Worm (Caenorhabditis elegans) whole organism, L1 larva: Measurements from ENCODE around the gene F19F10.1.

Experiments used
- C16A3.4 ChIP-seq: fragments of 150-350 bp; optimal IDR thresholded peaks from 2 replicates; lab custom pipeline; 2014; ENCODE audit warnings: missing biosample characterization, missing genetic modification characterization
- C34B4.2 ChIP-seq: sonication (generic microtip); optimal IDR thresholded peaks from 2 replicates; lab custom pipeline; 2017; ENCODE audit warnings: mild to moderate bottlenecking, missing genetic modification characterization, missing compliant biosample characterization
- F16B12.6 ChIP-seq: fragments of 150-350 bp; optimal IDR thresholded peaks from 2 replicates; lab custom pipeline; 2014; ENCODE audit warnings: missing biosample characterization, missing genetic modification characterization
- aha-1 ChIP-seq: fragments of 150-350 bp; optimal IDR thresholded peaks from 2 replicates; lab custom pipeline; 2014; ENCODE audit warnings: missing biosample characterization, missing genetic modification characterization
- blmp-1 ChIP-seq: fragments of 150-350 bp; optimal IDR thresholded peaks from 2 replicates; lab custom pipeline; 2014; ENCODE audit warnings: missing biosample characterization, missing genetic modification characterization
- ceh-63 ChIP-seq: fragments of 200-800 bp; sonication (Bioruptor generic); optimal IDR thresholded peaks from 2 replicates; lab custom pipeline; 2018; ENCODE audit warnings: mild to moderate bottlenecking, missing genetic modification characterization, missing compliant biosample characterization
- ceh-88 ChIP-seq: fragments of 200-800 bp; sonication (Bioruptor generic); IDR thresholded peaks from 2 replicates; pipeline ENCODE4 v1.3.6; 2022; ENCODE audit warnings: missing genetic modification characterization, missing compliant biosample characterization
- ceh-90 ChIP-seq: sonication (generic microtip); optimal IDR thresholded peaks from 2 replicates; lab custom pipeline; 2016; ENCODE audit warnings: missing genetic modification characterization, missing compliant biosample characterization
- dsc-1 ChIP-seq: sonication (generic microtip); optimal IDR thresholded peaks from 2 replicates; lab custom pipeline; 2016; ENCODE audit warnings: mild to moderate bottlenecking, missing genetic modification characterization, missing compliant biosample characterization
- efl-1 ChIP-seq, 4 experiments: fragments of 150-350 bp; optimal IDR thresholded peaks in 3 of 4; peaks in 1 of 4; 1 replicate in 1 of 4; 2 replicates in 3 of 4; lab custom pipeline; 2014; ENCODE audit warnings: missing biosample characterization in 2 of 4, missing genetic modification characterization in 2 of 4, missing genetic modification reagents in 2 of 4
- efl-3 ChIP-seq: fragments of 200-800 bp; sonication (Bioruptor generic); optimal IDR thresholded peaks from 2 replicates; lab custom pipeline; 2018; ENCODE audit warnings: mild to moderate bottlenecking, missing genetic modification characterization, missing compliant biosample characterization
- egl-13 ChIP-seq: sonication (generic microtip); optimal IDR thresholded peaks from 2 replicates; lab custom pipeline; 2016; ENCODE audit warnings: missing genotype, missing genetic modification reagents, missing genetic modification characterization, missing compliant biosample characterization
- egl-27 ChIP-seq, 2 experiments: fragments of 150-350 bp in 1 of 2; sonication (generic microtip); optimal IDR thresholded peaks; 3 replicates each; lab custom pipeline; 2017 to 2018; ENCODE audit warnings: missing biosample characterization in 2 of 2, missing genetic modification characterization in 2 of 2, missing genetic modification reagents in 2 of 2
- elt-3 ChIP-seq, 6 experiments: fragments of 150-350 bp in 1 of 6; sonication (generic microtip); optimal IDR thresholded peaks; 2 replicates each; lab custom pipeline; 2017 to 2018; ENCODE audit warnings: missing biosample characterization in 6 of 6, missing genetic modification characterization in 6 of 6, inconsistent platforms in 1 of 6
- ets-5 ChIP-seq: fragments of 200-800 bp; sonication (Bioruptor generic); IDR thresholded peaks from 2 replicates; pipeline ENCODE4 v1.3.6; 2022; ENCODE audit warnings: missing genetic modification characterization, missing compliant biosample characterization
- fkh-4 ChIP-seq: sonication (generic microtip); optimal IDR thresholded peaks from 2 replicates; lab custom pipeline; 2016; ENCODE audit warnings: missing compliant biosample characterization, missing genetic modification characterization, borderline replicate concordance
- fkh-8 ChIP-seq: sonication (generic microtip); optimal IDR thresholded peaks from 2 replicates; lab custom pipeline; 2016; ENCODE audit warnings: mild to moderate bottlenecking, missing genetic modification characterization, missing compliant biosample characterization
- fos-1 ChIP-seq: fragments of 150-350 bp; optimal IDR thresholded peaks from 2 replicates; lab custom pipeline; 2014; ENCODE audit warnings: missing biosample characterization, missing genetic modification characterization
- hlh-17 ChIP-seq: fragments of 200-800 bp; sonication (Bioruptor generic); optimal IDR thresholded peaks from 2 replicates; lab custom pipeline; 2018; ENCODE audit warnings: missing genetic modification characterization, mild to moderate bottlenecking, missing compliant biosample characterization, moderate library complexity, borderline replicate concordance
- hlh-4 ChIP-seq: sonication (generic microtip); optimal IDR thresholded peaks from 2 replicates; lab custom pipeline; 2016; ENCODE audit warnings: mild to moderate bottlenecking, missing genetic modification characterization, missing compliant biosample characterization
- hpl-2 ChIP-seq: fragments of 150-350 bp; optimal IDR thresholded peaks from 2 replicates; lab custom pipeline; 2014; ENCODE audit warnings: missing biosample characterization, missing genetic modification reagents, missing genetic modification characterization
- irx-1 ChIP-seq: sonication (generic microtip); optimal IDR thresholded peaks from 2 replicates; lab custom pipeline; 2016; ENCODE audit warnings: missing genetic modification characterization, missing compliant biosample characterization
- isw-1 ChIP-seq: fragments of 200-800 bp; sonication (Bioruptor generic); IDR thresholded peaks from 2 replicates; pipeline ENCODE4 v1.3.6; 2022; ENCODE audit warnings: missing genetic modification characterization, missing compliant biosample characterization
- jun-1 ChIP-seq: fragments of 150-350 bp; optimal IDR thresholded peaks from 2 replicates; lab custom pipeline; 2014; ENCODE audit warnings: missing biosample characterization, missing genetic modification reagents, missing genetic modification characterization
- lin-14 ChIP-seq: fragments of 200-800 bp; sonication (Bioruptor generic); optimal IDR thresholded peaks from 2 replicates; lab custom pipeline; 2018; ENCODE audit warnings: mild to moderate bottlenecking, missing genetic modification characterization, moderate library complexity, missing compliant biosample characterization
- lin-35 ChIP-seq, 2 experiments: fragments of 150-350 bp; optimal IDR thresholded peaks; 2 replicates each; lab custom pipeline; 2014; ENCODE audit warnings: missing biosample characterization in 2 of 2, missing genetic modification characterization in 2 of 2, missing genetic modification reagents in 2 of 2
- lin-39 ChIP-seq: fragments of 150-350 bp; optimal IDR thresholded peaks from 2 replicates; lab custom pipeline; 2014; ENCODE audit warnings: missing biosample characterization, missing genetic modification reagents, missing genetic modification characterization
- lir-3 ChIP-seq: sonication (generic microtip); optimal IDR thresholded peaks from 2 replicates; lab custom pipeline; 2016; ENCODE audit warnings: mild to moderate bottlenecking, missing genetic modification characterization, moderate library complexity, missing compliant biosample characterization; ENCODE audit not compliant: poor library complexity
- lsy-2 ChIP-seq, 2 experiments: fragments of 150-350 bp; optimal IDR thresholded peaks; 2 replicates each; lab custom pipeline; 2014; ENCODE audit warnings: missing biosample characterization in 2 of 2, missing genetic modification characterization in 2 of 2
- mef-2 ChIP-seq: fragments of 150-350 bp; optimal IDR thresholded peaks from 2 replicates; lab custom pipeline; 2014; ENCODE audit warnings: missing biosample characterization, missing genetic modification characterization
- mep-1 ChIP-seq: fragments of 150-350 bp; optimal IDR thresholded peaks from 2 replicates; lab custom pipeline; 2014; ENCODE audit warnings: missing biosample characterization, missing genetic modification characterization
- nhr-12 ChIP-seq: sonication (generic microtip); optimal IDR thresholded peaks from 2 replicates; lab custom pipeline; 2017; ENCODE audit warnings: missing biosample characterization, missing genetic modification characterization
- nhr-19 ChIP-seq: fragments of 200-800 bp; sonication (Bioruptor generic); conservative IDR thresholded peaks from 2 replicates; pipeline ENCODE4 v1.3.6; 2022; ENCODE audit warnings: missing genetic modification characterization, missing compliant biosample characterization
- nhr-237 ChIP-seq: fragments of 150-350 bp; optimal IDR thresholded peaks from 2 replicates; lab custom pipeline; 2014; ENCODE audit warnings: missing biosample characterization, missing genetic modification characterization
- nhr-28 ChIP-seq: fragments of 150-350 bp; optimal IDR thresholded peaks from 2 replicates; lab custom pipeline; 2014; ENCODE audit warnings: missing biosample characterization, missing genetic modification characterization
- nhr-71 ChIP-seq: sonication (generic microtip); optimal IDR thresholded peaks from 2 replicates; lab custom pipeline; 2016; ENCODE audit warnings: mild to moderate bottlenecking, missing genetic modification characterization, moderate library complexity, missing compliant biosample characterization
- nhr-76 ChIP-seq: sonication (generic microtip); optimal IDR thresholded peaks from 2 replicates; lab custom pipeline; 2017; ENCODE audit warnings: missing biosample characterization, missing genetic modification characterization
- nhr-85 ChIP-seq: sonication (generic microtip); peaks from one replicate; lab custom pipeline; 2016; ENCODE audit warnings: missing genetic modification characterization, inconsistent platforms, missing compliant biosample characterization
- nhr-90 ChIP-seq: sonication (generic microtip); optimal IDR thresholded peaks from 2 replicates; lab custom pipeline; 2016; ENCODE audit warnings: mild to moderate bottlenecking, missing genetic modification characterization, missing compliant biosample characterization; ENCODE audit not compliant: poor library complexity
- pag-3 ChIP-seq: sonication (generic microtip); optimal IDR thresholded peaks from 2 replicates; lab custom pipeline; 2017; ENCODE audit warnings: missing genetic modification characterization, mild to moderate bottlenecking, missing compliant biosample characterization, antibody characterized with exemption, borderline replicate concordance; ENCODE audit not compliant: insufficient read depth
- pax-3 ChIP-seq: fragments of 200-800 bp; sonication (Bioruptor generic); optimal IDR thresholded peaks from 2 replicates; lab custom pipeline; 2018; ENCODE audit warnings: mild to moderate bottlenecking, missing genetic modification characterization, moderate library complexity, missing compliant biosample characterization
- rnt-1 ChIP-seq: sonication (generic microtip); optimal IDR thresholded peaks from 2 replicates; lab custom pipeline; 2016; ENCODE audit warnings: mild to moderate bottlenecking, missing genetic modification characterization, moderate library complexity, missing compliant biosample characterization
- skn-1 ChIP-seq: fragments of 150-350 bp; optimal IDR thresholded peaks from 2 replicates; lab custom pipeline; 2014; ENCODE audit warnings: missing biosample characterization, missing genetic modification characterization
- snpc-4 ChIP-seq: fragments of 150-350 bp; optimal IDR thresholded peaks from 2 replicates; lab custom pipeline; 2014; ENCODE audit warnings: missing biosample characterization, missing genetic modification characterization
- swsn-7 ChIP-seq: sonication (generic microtip); optimal IDR thresholded peaks from 2 replicates; lab custom pipeline; 2016; ENCODE audit warnings: missing genetic modification characterization, missing compliant biosample characterization
- unc-130 ChIP-seq: fragments of 150-350 bp; optimal IDR thresholded peaks from 2 replicates; lab custom pipeline; 2017; ENCODE audit warnings: missing biosample characterization, missing genetic modification characterization, inconsistent platforms
- unc-62 ChIP-seq: fragments of 150-350 bp; optimal IDR thresholded peaks from 2 replicates; lab custom pipeline; 2014; ENCODE audit warnings: missing biosample characterization, missing genetic modification reagents, missing genetic modification characterization
- unc-86 ChIP-seq: sonication (generic microtip); optimal IDR thresholded peaks from 2 replicates; lab custom pipeline; 2016; ENCODE audit warnings: missing genetic modification characterization, missing compliant biosample characterization
- xbp-1 ChIP-seq: sonication (generic microtip); optimal IDR thresholded peaks from 2 replicates; lab custom pipeline; 2016; ENCODE audit warnings: missing genetic modification characterization, missing compliant biosample characterization
- zip-4 ChIP-seq: fragments of 200-800 bp; sonication (Bioruptor generic); optimal IDR thresholded peaks from 2 replicates; lab custom pipeline; 2018; ENCODE audit warnings: mild to moderate bottlenecking, missing genetic modification characterization, moderate library complexity, missing compliant biosample characterization
- ztf-11 ChIP-seq, 2 experiments: sonication (generic microtip); optimal IDR thresholded peaks; 2 replicates each; lab custom pipeline; 2016 to 2017; ENCODE audit warnings: missing genetic modification characterization in 2 of 2, missing biosample characterization in 1 of 2, missing compliant biosample characterization in 1 of 2
- ztf-4 ChIP-seq: fragments of 150-350 bp; optimal IDR thresholded peaks from 2 replicates; lab custom pipeline; 2014; ENCODE audit warnings: missing biosample characterization, missing genetic modification characterization

The F19F10.1 gene

ce11 chrV:7575563-7575962 lies 12.5 kb downstream of the F19F10.1 start, which contains the start of the genes snu-66 and ints-9 (continued):
- TF ChIP-seq nhr-90, result peak; percentile 76
- peak; percentile 34 for TF ChIP-seq fos-1
- TF ChIP-seq elt-3 (tag; optimal IDR thresholded peaks at IDR 0.05; lab: Kevin White, UChicago), result peak in 2 of 6 experiments; percentile 23 to 35
- TF ChIP-seq ets-5 (GFP tag; lab: Robert Waterston, UW), result no peak
- TF ChIP-seq lin-35 (GFP tag; optimal IDR thresholded peaks at IDR 0.05; lab: Kevin White, UChicago), result peak; percentile 75 to 85
- no peak for TF ChIP-seq hlh-4
- no peak for TF ChIP-seq egl-27 (tag; optimal IDR thresholded peaks at IDR 0.05; lab: Kevin White, UChicago)
- peak; percentile 36 for TF ChIP-seq F16B12.6 (tag; lab: Kevin White, UChicago)
- no peak for TF ChIP-seq unc-62 (GFP tag; lab: Kevin White, UChicago)
- peak; percentile 53 for TF ChIP-seq isw-1 (GFP tag; lab: Robert Waterston, UW)
- peak in 1 of 2 experiments; percentile 33 for TF ChIP-seq ztf-11 (tag; optimal IDR thresholded peaks at IDR 0.05; lab: Kevin White, UChicago)
- peak; percentile 46 for TF ChIP-seq irx-1
- TF ChIP-seq ceh-90 (tag; lab: Kevin White, UChicago), result no peak
- no peak for TF ChIP-seq mef-2 (tag; lab: Kevin White, UChicago)
- TF ChIP-seq pag-3, result no peak
- peak; percentile 66 for TF ChIP-seq lin-14 (GFP tag; lab: Kevin White, UChicago)
- TF ChIP-seq fkh-8 (tag; lab: Kevin White, UChicago), result peak; percentile 33
- peak; percentile 48 for TF ChIP-seq lin-39 (tag; lab: Kevin White, UChicago)
- peak; percentile 66 for TF ChIP-seq blmp-1 (tag; lab: Kevin White, UChicago)
- TF ChIP-seq aha-1, result no peak
- no peak for TF ChIP-seq hpl-2 (GFP tag; lab: Kevin White, UChicago)
- TF ChIP-seq efl-3 (GFP tag; lab: Kevin White, UChicago), result no peak
- no peak for TF ChIP-seq nhr-76 (tag; lab: Kevin White, UChicago)
- no peak for TF ChIP-seq egl-13
- TF ChIP-seq efl-1 (optimal IDR thresholded peaks at IDR 0.05; lab: Kevin White, UChicago), result peak; percentile 67 to 80
- peak; percentile 78 to 96 for TF ChIP-seq efl-1 (GFP tag; optimal IDR thresholded peaks at IDR 0.05 in 1 of 2; lab: Kevin White, UChicago)
- TF ChIP-seq ceh-88 (GFP tag; lab: Robert Waterston, UW), result no peak
- TF ChIP-seq mep-1 (tag; lab: Kevin White, UChicago), result peak; percentile 87
- TF ChIP-seq skn-1, result peak; percentile 54
- TF ChIP-seq ceh-63 (GFP tag; lab: Kevin White, UChicago), result no peak
- TF ChIP-seq unc-130, result peak; percentile 71
- peak; percentile 80 for TF ChIP-seq swsn-7 (tag; lab: Kevin White, UChicago)
- peak; percentile 53 for TF ChIP-seq unc-86 (tag; lab: Kevin White, UChicago)
- peak; percentile 74 for TF ChIP-seq C16A3.4 (tag; lab: Kevin White, UChicago)
- TF ChIP-seq nhr-12 (tag; lab: Kevin White, UChicago), result no peak
- TF ChIP-seq rnt-1, result peak; percentile 79
- TF ChIP-seq jun-1, result peak; percentile 30
- no peak for TF ChIP-seq hlh-17 (GFP tag; lab: Kevin White, UChicago)
- no peak for TF ChIP-seq nhr-28 (tag; lab: Kevin White, UChicago)
- peak; percentile 18 for TF ChIP-seq lir-3 (tag; lab: Kevin White, UChicago)
- TF ChIP-seq snpc-4 (tag; lab: Kevin White, UChicago), result peak; percentile 41
- TF ChIP-seq nhr-71 (tag; lab: Kevin White, UChicago), result peak; percentile 84

ce11 chrV:7580378-7580777 lies 17.3 kb downstream of the F19F10.1 start, which contains the start of gene ets-6:
ets-6 (minus strand) TSS chrV:7580546.
- TF ChIP-seq dsc-1 (tag; lab: Kevin White, UChicago) (peak; percentile 44), nhr-90 (peak; percentile 46), nhr-237 (tag; lab: Kevin White, UChicago) (no peak), nhr-19 (GFP tag; lab: Robert Waterston, UW) (peak; percentile 54), ztf-4 (tag; lab: Kevin White, UChicago) (no peak), C16A3.4 (tag; lab: Kevin White, UChicago) (peak; percentile 27), xbp-1 (tag; lab: Kevin White, UChicago) (peak; percentile 55), zip-4 (GFP tag; lab: Kevin White, UChicago) (no peak), nhr-71 (tag; lab: Kevin White, UChicago) (peak; percentile 76), rnt-1 (peak; percentile 54), elt-3 (tag; optimal IDR thresholded peaks at IDR 0.05; lab: Kevin White, UChicago) (peak in 2 of 6 experiments; percentile 12 to 34), egl-13 (no peak), fkh-4 (no peak), ztf-11 (tag; optimal IDR thresholded peaks at IDR 0.05; lab: Kevin White, UChicago) (no peak), lsy-2 (tag; optimal IDR thresholded peaks at IDR 0.05; lab: Kevin White, UChicago) (peak; percentile 66 to 77), pax-3 (tag; lab: Kevin White, UChicago) (no peak), lin-39 (tag; lab: Kevin White, UChicago) (peak; percentile 25), ceh-63 (GFP tag; lab: Kevin White, UChicago) (no peak), C34B4.2 (no peak), nhr-85 (peak; percentile 82)
